Fruit fly (Drosophila melanogaster) whole organism, wandering third instar larva: Measurements from ENCODE around the gene pr.

Experiments
- Abd-B ChIP-seq: fragments of >200 bp; optimal IDR thresholded peaks from 2 replicates; lab custom pipeline; 2017; ENCODE audit warnings: missing biosample characterization, missing genetic modification characterization
- CG32264 ChIP-seq: fragments of 200-800 bp; sonication (Bioruptor generic); optimal IDR thresholded peaks from 2 replicates; lab custom pipeline; 2016; ENCODE audit warnings: missing biosample characterization, missing genetic modification characterization
- CG9705 ChIP-seq: fragments of 200-800 bp; sonication (Bioruptor generic); optimal IDR thresholded peaks from 2 replicates; lab custom pipeline; 2018; ENCODE audit warnings: missing biosample characterization, mild to moderate bottlenecking, missing genetic modification characterization
- CrebA ChIP-seq: fragments of 200-800 bp; sonication (Bioruptor generic); optimal IDR thresholded peaks from 2 replicates; lab custom pipeline; 2016; ENCODE audit warnings: missing biosample characterization, mild to moderate bottlenecking, missing genetic modification characterization, borderline replicate concordance
- Dfd ChIP-seq: fragments of >200 bp; optimal IDR thresholded peaks from 2 replicates; lab custom pipeline; 2017; ENCODE audit warnings: missing biosample characterization, missing genetic modification characterization
- Dif ChIP-seq: fragments of 200-275, 200-300 bp; sonication (Bioruptor generic); optimal IDR thresholded peaks from 2 replicates; lab custom pipeline; 2018; ENCODE audit warnings: missing biosample characterization, missing genetic modification characterization; ENCODE audit not compliant: partially characterized antibody
- GATAd ChIP-seq: sonication (Bioruptor generic); optimal IDR thresholded peaks from 2 replicates; lab custom pipeline; 2016; ENCODE audit warnings: missing biosample characterization, missing genetic modification characterization
- HLH106 ChIP-seq: fragments of 200-800 bp; optimal IDR thresholded peaks from 3 replicates; lab custom pipeline; 2019; ENCODE audit warnings: missing biosample characterization, mild to moderate bottlenecking, missing genetic modification characterization, moderate library complexity
- Hnf4 ChIP-seq: fragments of 200-800 bp; sonication (Bioruptor generic); optimal IDR thresholded peaks from 2 replicates; lab custom pipeline; 2016; ENCODE audit warnings: missing biosample characterization, mild to moderate bottlenecking, missing genetic modification characterization
- Hr78 ChIP-seq: fragments of >200 bp; optimal IDR thresholded peaks from 2 replicates; lab custom pipeline; 2017; ENCODE audit warnings: missing biosample characterization, missing genetic modification characterization
- Hr83 ChIP-seq: fragments of 200-300 bp; sonication (Bioruptor generic); optimal IDR thresholded peaks from 2 replicates; lab custom pipeline; 2016; ENCODE audit warnings: missing biosample characterization, mild to moderate bottlenecking, missing genetic modification characterization, moderate library complexity; ENCODE audit not compliant: poor library complexity, severe bottlenecking
- Jra ChIP-seq: sonication (Bioruptor generic); optimal IDR thresholded peaks from 2 replicates; lab custom pipeline; 2016; ENCODE audit warnings: missing biosample characterization, missing genetic modification characterization
- Mio ChIP-seq: sonication (Bioruptor generic); optimal IDR thresholded peaks from 2 replicates; lab custom pipeline; 2016; ENCODE audit warnings: missing biosample characterization, missing genetic modification characterization
- Myc ChIP-seq: fragments of >200 bp; optimal IDR thresholded peaks from 2 replicates; lab custom pipeline; 2017
- N ChIP-seq: fragments of >200 bp; optimal IDR thresholded peaks from 2 replicates; lab custom pipeline; 2018; ENCODE audit warnings: missing biosample characterization, missing external identifiers, missing genetic modification characterization
- OdsH ChIP-seq: fragments of 200-800 bp; sonication (Bioruptor generic); optimal IDR thresholded peaks from 2 replicates; lab custom pipeline; 2016; ENCODE audit warnings: missing biosample characterization, mild to moderate bottlenecking, missing genetic modification characterization
- Rel ChIP-seq, 2 experiments: fragments of 200-800 bp; sonication (Bioruptor generic) in 1 of 2; optimal IDR thresholded peaks; 2 replicates in 1 of 2; 3 replicates in 1 of 2; lab custom pipeline; 2016 to 2019; ENCODE audit warnings: mild to moderate bottlenecking in 2 of 2, missing biosample characterization in 2 of 2, missing genetic modification characterization in 2 of 2, moderate library complexity in 1 of 2
- Sp1 ChIP-seq: fragments of 200-800 bp; sonication (Bioruptor generic); optimal IDR thresholded peaks from 3 replicates; lab custom pipeline; 2019; ENCODE audit warnings: missing biosample characterization, mild to moderate bottlenecking, missing genetic modification characterization, moderate library complexity
- Vsx2 ChIP-seq: fragments of 200-300, 225-300 bp; sonication (Bioruptor generic); optimal IDR thresholded peaks from 2 replicates; lab custom pipeline; 2018; ENCODE audit warnings: missing biosample characterization, missing genetic modification characterization; ENCODE audit not compliant: partially characterized antibody
- br ChIP-seq: fragments of 200-800 bp; sonication (Bioruptor generic); optimal IDR thresholded peaks from 2 replicates; lab custom pipeline; 2016; ENCODE audit warnings: missing biosample characterization, missing genetic modification characterization
- brk ChIP-seq: fragments of 200-800 bp; sonication (Bioruptor generic); optimal IDR thresholded peaks from 2 replicates; lab custom pipeline; 2016; ENCODE audit warnings: missing biosample characterization, mild to moderate bottlenecking, missing genetic modification characterization
- dl ChIP-seq, 2 experiments: fragments of 175-275, 200-275 bp in 1 of 2; fragments of 200-275 bp in 1 of 2; sonication (Bioruptor generic); optimal IDR thresholded peaks; lab custom pipeline; 2018; ENCODE audit warnings: mild to moderate bottlenecking in 2 of 2, missing biosample characterization in 2 of 2, missing genetic modification characterization in 2 of 2, moderate library complexity in 2 of 2; ENCODE audit not compliant: partially characterized antibody in 2 of 2, insufficient read depth in 1 of 2
- dmrt93B ChIP-seq: fragments of 200-800 bp; sonication (Bioruptor generic); optimal IDR thresholded peaks from 2 replicates; lab custom pipeline; 2018; ENCODE audit warnings: missing biosample characterization, mild to moderate bottlenecking, missing genetic modification characterization
- dsf ChIP-seq: sonication (Bioruptor generic); optimal IDR thresholded peaks from 2 replicates; lab custom pipeline; 2016; ENCODE audit warnings: missing biosample characterization, missing genetic modification characterization, borderline replicate concordance
- ey ChIP-seq: fragments of 200-800 bp; sonication (Bioruptor generic); optimal IDR thresholded peaks from 2 replicates; lab custom pipeline; 2016; ENCODE audit warnings: missing biosample characterization, missing genetic modification characterization
- foxo ChIP-seq, 2 experiments: fragments of 200-800 bp; sonication (Bioruptor generic); optimal IDR thresholded peaks; 2 replicates in 1 of 2; 3 replicates in 1 of 2; lab custom pipeline; 2016 to 2017; ENCODE audit warnings: missing biosample characterization in 2 of 2, missing genetic modification characterization in 2 of 2
- fru ChIP-seq: fragments of 200-800 bp; sonication (Bioruptor generic); optimal IDR thresholded peaks from 3 replicates; lab custom pipeline; 2016; ENCODE audit warnings: missing biosample characterization, mild to moderate bottlenecking, missing genetic modification characterization
- h ChIP-seq: fragments of 200-800 bp; sonication (Bioruptor generic); optimal IDR thresholded peaks from 3 replicates; lab custom pipeline; 2016; ENCODE audit warnings: missing biosample characterization, mild to moderate bottlenecking, missing genetic modification characterization
- jim ChIP-seq: fragments of 175-275, 200-325 bp; sonication (Bioruptor generic); optimal IDR thresholded peaks from 2 replicates; lab custom pipeline; 2016; ENCODE audit warnings: missing biosample characterization, mild to moderate bottlenecking, missing genetic modification characterization
- lola ChIP-seq: fragments of >200 bp; optimal IDR thresholded peaks from 2 replicates; lab custom pipeline; 2017; ENCODE audit warnings: missing biosample characterization, missing genetic modification characterization
- pan ChIP-seq: fragments of >200 bp; optimal IDR thresholded peaks from 2 replicates; lab custom pipeline; 2017
- psq ChIP-seq: fragments of 200-800 bp; sonication (Bioruptor generic); optimal IDR thresholded peaks from 3 replicates; lab custom pipeline; 2017; ENCODE audit warnings: missing biosample characterization, mild to moderate bottlenecking, missing genetic modification characterization, moderate library complexity
- rgr ChIP-seq: fragments of 200-800 bp; sonication (Bioruptor generic); optimal IDR thresholded peaks from 3 replicates; lab custom pipeline; 2016; ENCODE audit warnings: missing biosample characterization, mild to moderate bottlenecking, missing genetic modification characterization
- sage ChIP-seq: fragments of 200-800 bp; sonication (Bioruptor generic); optimal IDR thresholded peaks from 2 replicates; lab custom pipeline; 2016; ENCODE audit warnings: missing biosample characterization, mild to moderate bottlenecking, missing genetic modification characterization
- sv ChIP-seq: fragments of 200-800 bp; sonication (Bioruptor generic); optimal IDR thresholded peaks from 3 replicates; lab custom pipeline; 2016; ENCODE audit warnings: missing biosample characterization, missing genetic modification characterization
- tai ChIP-seq: sonication (Bioruptor generic); optimal IDR thresholded peaks from 2 replicates; lab custom pipeline; 2016; ENCODE audit warnings: missing biosample characterization, missing genetic modification characterization
- usp ChIP-seq: fragments of >200 bp; optimal IDR thresholded peaks from 2 replicates; lab custom pipeline; 2017; ENCODE audit warnings: missing biosample characterization, missing genetic modification characterization
- woc ChIP-seq: sonication (Bioruptor generic); optimal IDR thresholded peaks from 2 replicates; lab custom pipeline; 2016; ENCODE audit warnings: missing biosample characterization, mild to moderate bottlenecking, missing genetic modification characterization

The pr gene

dm6 chr2L:20061018-20061657 is 14.1 kb downstream of the pr start, which contains the start of the genes barr and lok:
TSS of gene barr (minus strand) at chr2L:20061370.
TSS of gene lok (plus strand) at chr2L:20061422.
- TF ChIP-seq CG9705 (peak; percentile 44), woc (GFP tag; lab: Kevin White, UChicago) (peak; percentile 73), h (GFP tag; lab: Kevin White, UChicago) (peak; percentile 52), Hnf4 (GFP tag; lab: Kevin White, UChicago) (no peak), CrebA (no peak), Dfd (no peak), ey (GFP tag; lab: Kevin White, UChicago) (peak; percentile 37), dmrt93B (peak; percentile 45), dl (GFP tag; optimal IDR thresholded peaks at IDR 0.05; lab: Kevin White, UChicago; ENCODE audit: insufficient read depth in 1 of 2, partially characterized antibody in 2 of 2) (no peak), Hr78 (GFP tag; lab: Kevin White, UChicago) (no peak), br (GFP tag; lab: Kevin White, UChicago) (peak; percentile 20), HLH106 (tag; lab: Kevin White, UChicago) (peak; percentile 64), pan (no peak), usp (no peak), GATAd (GFP tag; lab: Kevin White, UChicago) (peak; percentile 14), sv (GFP tag; lab: Kevin White, UChicago) (peak; percentile 65), CG32264 (GFP tag; lab: Kevin White, UChicago) (no peak), brk (GFP tag; lab: Kevin White, UChicago) (no peak), tai (GFP tag; lab: Kevin White, UChicago) (no peak), lola (no peak), Myc (lab: Kevin White, UChicago) (peak; percentile 94), Sp1 (GFP tag; lab: Kevin White, UChicago) (peak; percentile 41), foxo (GFP tag; optimal IDR thresholded peaks at IDR 0.05; lab: Kevin White, UChicago) (peak in 1 of 2 experiments; percentile 70), Hr83 (GFP tag; lab: Kevin White, UChicago) (no peak), dsf (GFP tag; lab: Kevin White, UChicago) (peak; percentile 23), N (GFP tag; lab: Kevin White, UChicago) (no peak), Rel (GFP tag; optimal IDR thresholded peaks at IDR 0.05; lab: Kevin White, UChicago) (no peak), Rel (tag; optimal IDR thresholded peaks at IDR 0.05; lab: Kevin White, UChicago) (peak; percentile 31), Dif (GFP tag; lab: Kevin White, UChicago) (no peak), fru (GFP tag; lab: Kevin White, UChicago) (peak; percentile 62), Jra (peak; percentile 57), jim (no peak), OdsH (GFP tag; lab: Kevin White, UChicago) (peak; percentile 16), Abd-B (GFP tag; lab: Kevin White, UChicago) (no peak), sage (GFP tag; lab: Kevin White, UChicago) (no peak), Vsx2 (GFP tag; lab: Kevin White, UChicago) (no peak), rgr (GFP tag; lab: Kevin White, UChicago) (peak; percentile 44), psq (GFP tag; lab: Kevin White, UChicago) (peak; percentile 48), Mio (GFP tag; lab: Kevin White, UChicago) (no peak)

- TF ChIP-seq Dfd = peak; percentile 94
- no peak for TF ChIP-seq Dif (GFP tag; lab: Kevin White, UChicago)
These were observed 17.9 kb downstream of the pr start for dm6 chr2L:20057391-20057790.
